Fruit fly (Drosophila melanogaster) whole organism, prepupa: ENCODE results near the gene Shaw.
A peak's percentile ranks its signal among the peaks of the same experiment; 100 is the strongest.

Source experiments
- CG10669 ChIP-seq: fragments of 200-800 bp; sonication (Bioruptor generic); optimal IDR thresholded peaks from 3 replicates; lab custom pipeline; 2018; ENCODE audit warnings: missing biosample characterization, mild to moderate bottlenecking, missing genetic modification characterization, moderate library complexity
- CG15336 ChIP-seq: fragments of 200-800 bp; sonication (Bioruptor generic); IDR thresholded peaks from 2 replicates; pipeline ENCODE4 v1.3.6; 2022; ENCODE audit warnings: missing biosample characterization, missing genetic modification characterization
- CG3032 ChIP-seq: fragments of 200-800 bp; optimal IDR thresholded peaks from 2 replicates; lab custom pipeline; 2019; ENCODE audit warnings: missing biosample characterization, mild to moderate bottlenecking, missing genetic modification characterization, moderate library complexity
- CG31627 ChIP-seq: fragments of 200-800 bp; sonication (Bioruptor generic); optimal IDR thresholded peaks from 3 replicates; lab custom pipeline; 2016; ENCODE audit warnings: missing biosample characterization, missing genetic modification characterization
- CG34406 ChIP-seq: fragments of 200-800 bp; sonication (Bioruptor generic); optimal IDR thresholded peaks from 3 replicates; lab custom pipeline; 2016; ENCODE audit warnings: missing biosample characterization, missing genetic modification characterization
- CG3919 ChIP-seq: fragments of 200-800 bp; sonication (Bioruptor generic); optimal IDR thresholded peaks from 3 replicates; lab custom pipeline; 2016; ENCODE audit warnings: missing biosample characterization, missing genetic modification characterization
- CG6276 ChIP-seq: fragments of 200-800 bp; sonication (Bioruptor generic); optimal IDR thresholded peaks from 2 replicates; lab custom pipeline; 2017; ENCODE audit warnings: missing biosample characterization, mild to moderate bottlenecking, missing genetic modification characterization
- CG6792 ChIP-seq: fragments of 200-800 bp; sonication (Bioruptor generic); optimal IDR thresholded peaks from 3 replicates; lab custom pipeline; 2016; ENCODE audit warnings: missing biosample characterization, missing genetic modification characterization
- CG6808 ChIP-seq: fragments of 200-800 bp; sonication (Bioruptor generic); optimal IDR thresholded peaks from 3 replicates; lab custom pipeline; 2017; ENCODE audit warnings: missing biosample characterization, missing genetic modification characterization, mild to moderate bottlenecking, moderate library complexity, missing genetic modification reagents
- CG6854 ChIP-seq: fragments of 200-800 bp; sonication (Bioruptor generic); optimal IDR thresholded peaks from 2 replicates; lab custom pipeline; 2017; ENCODE audit warnings: missing biosample characterization, mild to moderate bottlenecking, missing genetic modification characterization
- CG7368 ChIP-seq: fragments of 200-800 bp; sonication (Bioruptor generic); optimal IDR thresholded peaks from 3 replicates; lab custom pipeline; 2016; ENCODE audit warnings: missing biosample characterization, missing genetic modification characterization
- CG8119 ChIP-seq: fragments of 200-800 bp; sonication (Bioruptor generic); IDR thresholded peaks from 3 replicates; pipeline ENCODE4 v1.3.6; 2022; ENCODE audit warnings: missing biosample characterization, missing genetic modification characterization
- CG8319 ChIP-seq: fragments of 200-800 bp; sonication (Bioruptor generic); optimal IDR thresholded peaks from 3 replicates; lab custom pipeline; 2016; ENCODE audit warnings: missing biosample characterization, missing genetic modification characterization
- CG9139 ChIP-seq: fragments of 200-800 bp; sonication (Bioruptor generic); optimal IDR thresholded peaks from 3 replicates; lab custom pipeline; 2017; ENCODE audit warnings: missing biosample characterization, mild to moderate bottlenecking, missing genetic modification characterization
- Eip93F ChIP-seq: fragments of 200-800 bp; sonication (Bioruptor generic); optimal IDR thresholded peaks from 2 replicates; lab custom pipeline; 2016; ENCODE audit warnings: missing biosample characterization, mild to moderate bottlenecking, missing genetic modification characterization
- Ets21C ChIP-seq: fragments of 200-800 bp; sonication (Bioruptor generic); optimal IDR thresholded peaks from 3 replicates; lab custom pipeline; 2016; ENCODE audit warnings: missing biosample characterization, missing genetic modification characterization
- Gug ChIP-seq: fragments of 200-800 bp; sonication (Bioruptor generic); IDR thresholded peaks from 2 replicates; pipeline ENCODE4 v1.3.6; 2022; ENCODE audit warnings: missing biosample characterization, missing genetic modification characterization
- Met ChIP-seq: fragments of 200-800 bp; sonication (Bioruptor generic); optimal IDR thresholded peaks from 3 replicates; lab custom pipeline; 2016; ENCODE audit warnings: missing biosample characterization, missing genetic modification characterization
- OdsH ChIP-seq: fragments of 200-800 bp; sonication (Bioruptor generic); optimal IDR thresholded peaks from 3 replicates; lab custom pipeline; 2016; ENCODE audit warnings: missing biosample characterization, missing genetic modification characterization
- Smox ChIP-seq: fragments of 200-800 bp; sonication (Bioruptor generic); optimal IDR thresholded peaks from 3 replicates; lab custom pipeline; 2016; ENCODE audit warnings: missing biosample characterization, missing genetic modification characterization
- Sox14 ChIP-seq: fragments of 200-800 bp; sonication (Bioruptor generic); optimal IDR thresholded peaks from 3 replicates; lab custom pipeline; 2016; ENCODE audit warnings: missing biosample characterization, missing genetic modification characterization
- Sox15 ChIP-seq: fragments of 200-800 bp; sonication (Bioruptor generic); optimal IDR thresholded peaks from 3 replicates; lab custom pipeline; 2016; ENCODE audit warnings: missing biosample characterization, missing genetic modification characterization
- acj6 ChIP-seq: fragments of 200-800 bp; sonication (Bioruptor generic); optimal IDR thresholded peaks from 3 replicates; lab custom pipeline; 2016; ENCODE audit warnings: missing biosample characterization, missing genetic modification characterization
- lz ChIP-seq: fragments of 200-800 bp; sonication (Bioruptor generic); optimal IDR thresholded peaks from 3 replicates; lab custom pipeline; 2016; ENCODE audit warnings: missing biosample characterization, missing genetic modification characterization
- spab ChIP-seq: fragments of 200-800 bp; sonication (Bioruptor generic); optimal IDR thresholded peaks from 2 replicates; lab custom pipeline; 2017; ENCODE audit warnings: missing biosample characterization, mild to moderate bottlenecking, missing genetic modification characterization, missing genetic modification reagents
- svp ChIP-seq: fragments of 200-800 bp; sonication (Bioruptor generic); peaks from one replicate; lab custom pipeline; 2016; ENCODE audit warnings: missing biosample characterization, missing genetic modification characterization

Shaw gene

DNA sequence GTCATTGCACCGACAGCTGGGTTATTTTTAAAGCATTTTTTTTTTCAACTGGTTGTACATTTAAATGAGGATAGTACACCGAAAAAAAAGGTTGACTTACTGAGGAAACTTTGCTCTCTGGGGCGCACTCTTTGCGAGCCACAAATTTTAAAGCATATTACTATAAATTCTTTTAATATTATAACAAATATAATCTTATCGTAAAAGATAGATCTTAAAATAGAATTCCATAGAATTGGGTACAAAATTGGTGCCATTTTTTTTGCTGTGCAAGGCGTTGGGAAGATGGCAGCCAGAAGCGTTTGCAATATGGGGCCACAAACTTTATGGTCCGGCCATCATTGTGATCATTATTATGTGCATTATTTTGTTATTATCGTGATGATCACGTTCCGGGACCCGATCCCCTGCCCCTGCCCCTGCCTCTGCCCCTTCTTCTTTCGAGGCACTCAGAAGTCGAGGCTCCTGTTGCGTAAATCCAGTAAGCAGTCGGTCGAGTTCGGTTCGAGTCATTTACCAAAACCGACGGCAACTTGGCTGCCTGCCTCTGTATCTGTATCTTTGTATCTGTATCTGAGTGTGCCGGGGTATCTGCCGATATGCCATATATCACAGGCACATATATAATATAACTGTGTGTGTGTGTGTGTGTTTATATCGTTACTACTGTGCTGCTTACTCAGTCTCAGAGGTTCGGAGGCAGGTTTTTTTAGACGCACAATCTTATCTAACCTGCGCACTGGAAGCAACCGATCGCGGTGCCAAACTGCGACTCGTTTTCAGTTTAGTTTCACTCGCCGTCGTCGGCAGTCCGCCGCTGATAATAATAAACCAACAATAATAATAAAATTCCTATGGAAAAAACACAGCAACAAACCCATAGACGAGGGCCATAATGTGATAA, 60.4 kb downstream of the Shaw start (continued):
- TF ChIP-seq CG3919 (GFP tag; lab: Kevin White, UChicago) (peak; percentile 87), spab (peak; percentile 79), Gug (GFP tag; lab: Robert Waterston, UW) (peak; percentile 56), Ets21C (GFP tag; lab: Kevin White, UChicago) (peak; percentile 60), CG6276 (GFP tag; lab: Kevin White, UChicago) (peak; percentile 71), Smox (GFP tag; lab: Kevin White, UChicago) (peak; percentile 64), CG6792 (GFP tag; lab: Kevin White, UChicago) (peak; percentile 81), CG31627 (GFP tag; lab: Kevin White, UChicago) (peak; percentile 55), lz (GFP tag; lab: Kevin White, UChicago) (peak; percentile 67), Sox14 (peak; percentile 66), CG8319 (GFP tag; lab: Kevin White, UChicago) (peak; percentile 47), CG10669 (GFP tag; lab: Kevin White, UChicago) (peak; percentile 82), Eip93F (peak; percentile 11), CG34406 (GFP tag; lab: Kevin White, UChicago) (peak; percentile 83), CG6854 (GFP tag; lab: Kevin White, UChicago) (peak; percentile 49), CG9139 (GFP tag; lab: Kevin White, UChicago) (peak; percentile 52), Met (GFP tag; lab: Kevin White, UChicago) (peak; percentile 74), CG8119 (GFP tag; lab: Robert Waterston, UW) (peak; percentile 77), OdsH (GFP tag; lab: Kevin White, UChicago) (peak; percentile 87), CG7368 (GFP tag; lab: Kevin White, UChicago) (peak; percentile 31), Sox15 (peak; percentile 36), CG15336 (peak; percentile 80), CG3032 (tag; lab: Kevin White, UChicago) (peak; percentile 83), CG6808 (GFP tag; lab: Kevin White, UChicago) (peak; percentile 81), acj6 (GFP tag; lab: Kevin White, UChicago) (peak; percentile 85), svp (peak; percentile 78)
- TF ChIP-seq, all 60 proteins: peak for 59
